Fruit fly (Drosophila melanogaster) whole organism, pupa: ENCODE data around the gene CG9312.

ENCODE experiments used
- CG10348 ChIP-seq: fragments of 200-800 bp; sonication (Bioruptor generic); IDR thresholded peaks from 2 replicates; pipeline ENCODE4 v1.3.6; 2022; ENCODE audit warnings: missing biosample characterization, missing genetic modification characterization
- CG12605 ChIP-seq: fragments of 200-800 bp; sonication (Bioruptor generic); IDR thresholded peaks from 2 replicates; pipeline ENCODE4 v1.3.6; 2022; ENCODE audit warnings: missing biosample characterization, missing genetic modification characterization
- CG13204 ChIP-seq: fragments of 200-800 bp; sonication (Bioruptor generic); optimal IDR thresholded peaks from 2 replicates; lab custom pipeline; 2018; ENCODE audit warnings: missing biosample characterization, mild to moderate bottlenecking, missing genetic modification characterization, moderate library complexity
- CG14655 ChIP-seq: fragments of 200-800 bp; sonication (Bioruptor generic); optimal IDR thresholded peaks from 3 replicates; lab custom pipeline; 2017; ENCODE audit warnings: mild to moderate bottlenecking, missing biosample characterization, missing genetic modification reagents, missing genetic modification characterization
- CG15710 ChIP-seq: fragments of 200-800 bp; sonication (Bioruptor generic); optimal IDR thresholded peaks from 2 replicates; lab custom pipeline; 2018; ENCODE audit warnings: missing biosample characterization, mild to moderate bottlenecking, missing genetic modification characterization, moderate library complexity
- CG17806 ChIP-seq: fragments of 200-800 bp; sonication (Bioruptor generic); optimal IDR thresholded peaks from 2 replicates; lab custom pipeline; 2018; ENCODE audit warnings: missing biosample characterization, mild to moderate bottlenecking, missing genetic modification characterization, moderate library complexity
- CG32121 ChIP-seq: fragments of 200-800 bp; sonication (Bioruptor generic); IDR thresholded peaks from 2 replicates; pipeline ENCODE4 v1.3.6; 2022; ENCODE audit warnings: missing biosample characterization, missing genetic modification characterization
- CG34367 ChIP-seq: fragments of 200-800 bp; sonication (Bioruptor generic); optimal IDR thresholded peaks from 2 replicates; lab custom pipeline; 2018; ENCODE audit warnings: missing biosample characterization, mild to moderate bottlenecking, missing genetic modification characterization
- CG4496 ChIP-seq: fragments of 200-800 bp; sonication (Bioruptor generic); IDR thresholded peaks from 3 replicates; pipeline ENCODE4 v1.3.6; 2022; ENCODE audit warnings: missing biosample characterization, missing genetic modification characterization
- CG8159 ChIP-seq: fragments of 200-800 bp; sonication (Bioruptor generic); optimal IDR thresholded peaks from 3 replicates; lab custom pipeline; 2018; ENCODE audit warnings: missing biosample characterization, mild to moderate bottlenecking, missing genetic modification characterization, moderate library complexity
- CG8301 ChIP-seq: fragments of 200-800 bp; sonication (Bioruptor generic); optimal IDR thresholded peaks from 2 replicates; lab custom pipeline; 2018; ENCODE audit warnings: missing biosample characterization, mild to moderate bottlenecking, missing genetic modification characterization
- CG9948 ChIP-seq: fragments of 200-800 bp; sonication (Bioruptor generic); optimal IDR thresholded peaks from 2 replicates; lab custom pipeline; 2018; ENCODE audit warnings: missing biosample characterization, mild to moderate bottlenecking, missing genetic modification characterization, moderate library complexity
- D1 ChIP-seq: fragments of 200-800 bp; sonication (Bioruptor generic); optimal IDR thresholded peaks from 2 replicates; lab custom pipeline; 2018; ENCODE audit warnings: missing biosample characterization, mild to moderate bottlenecking, missing genetic modification characterization, moderate library complexity
- EcR ChIP-seq: fragments of 200-800 bp; sonication (Bioruptor generic); optimal IDR thresholded peaks from 3 replicates; lab custom pipeline; 2019; ENCODE audit warnings: missing biosample characterization, missing genetic modification characterization, mild to moderate bottlenecking, moderate library complexity, missing genetic modification reagents
- Ets98B ChIP-seq: fragments of 200-800 bp; sonication (Bioruptor generic); IDR thresholded peaks from 2 replicates; pipeline ENCODE4 v1.3.6; 2022; ENCODE audit warnings: missing biosample characterization, missing genetic modification characterization
- Pif1A ChIP-seq: fragments of 200-800 bp; sonication (Bioruptor generic); optimal IDR thresholded peaks from 3 replicates; lab custom pipeline; 2016; ENCODE audit warnings: missing biosample characterization, missing genetic modification characterization
- Pif1B ChIP-seq: fragments of 200-800 bp; sonication (Bioruptor generic); optimal IDR thresholded peaks from 3 replicates; lab custom pipeline; 2016; ENCODE audit warnings: missing biosample characterization, missing genetic modification characterization
- Snoo ChIP-seq: fragments of 200-800 bp; sonication (Bioruptor generic); optimal IDR thresholded peaks from 3 replicates; lab custom pipeline; 2017; ENCODE audit warnings: missing biosample characterization, mild to moderate bottlenecking, missing genetic modification characterization, inconsistent platforms
- fd96Ca ChIP-seq: fragments of 200-800 bp; sonication (Bioruptor generic); IDR thresholded peaks from 3 replicates; pipeline ENCODE4 v1.3.6; 2022; ENCODE audit warnings: missing biosample characterization, missing genetic modification characterization
- gl ChIP-seq: fragments of 200-800 bp; sonication (Bioruptor generic); optimal IDR thresholded peaks from 2 replicates; lab custom pipeline; 2018; ENCODE audit warnings: missing biosample characterization, mild to moderate bottlenecking, missing genetic modification characterization
- rn ChIP-seq: fragments of 200-800 bp; sonication (Bioruptor generic); IDR thresholded peaks from 2 replicates; pipeline ENCODE4 v1.3.6; 2022; ENCODE audit warnings: missing biosample characterization, missing genetic modification characterization

CG9312 gene

DNA sequence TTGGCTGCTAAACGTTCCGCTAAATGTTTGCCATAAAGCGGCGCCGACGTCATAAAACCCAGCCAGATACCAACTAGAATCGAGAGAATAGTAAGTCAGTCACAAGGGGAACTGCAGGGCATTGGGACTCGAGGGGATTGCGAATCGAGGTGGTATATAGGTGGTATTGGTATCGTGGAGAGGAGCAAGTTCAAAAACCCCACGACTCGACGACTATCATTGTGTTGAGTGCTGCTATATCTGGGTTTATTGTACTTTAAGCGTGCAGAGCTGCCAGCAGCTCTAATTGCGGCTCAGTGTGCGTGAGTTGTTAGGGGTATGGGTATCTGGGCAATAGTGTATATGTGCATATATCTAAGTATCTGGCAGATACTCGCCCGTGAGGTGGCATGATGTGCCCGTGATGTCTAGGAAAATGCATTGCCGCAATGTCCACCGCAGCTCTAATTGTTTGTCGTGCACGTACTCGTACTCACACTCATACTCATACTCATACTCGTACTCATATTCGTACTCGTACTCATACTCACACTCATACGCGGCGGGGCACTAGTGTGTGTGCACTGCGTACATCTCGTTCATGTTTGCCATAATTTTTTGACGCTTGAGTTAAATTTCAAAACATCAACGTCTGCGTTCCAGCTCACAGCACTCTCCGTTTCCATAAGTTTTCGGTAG lies 40.6 kb downstream of the CG9312 start:
- TF ChIP-seq CG17806 (no peak), Pif1A (GFP tag; lab: Kevin White, UChicago) (no peak), Ets98B (peak; percentile 5; the same call in 1 of the 2 replicates), EcR (peak; percentile 92), Pif1B (GFP tag; lab: Kevin White, UChicago) (no peak), CG14655 (GFP tag; lab: Kevin White, UChicago) (no peak), fd96Ca (GFP tag; lab: Robert Waterston, UW) (no peak), Snoo (tag; lab: Kevin White, UChicago) (no peak), CG9948 (no peak), CG8159 (tag; lab: Kevin White, UChicago) (no peak), CG10348 (GFP tag; lab: Robert Waterston, UW) (no peak), CG15710 (tag; lab: Kevin White, UChicago) (no peak), CG13204 (GFP tag; lab: Kevin White, UChicago) (no peak), CG32121 (GFP tag; lab: Robert Waterston, UW) (no peak), CG4496 (GFP tag; lab: Robert Waterston, UW) (no peak), CG8301 (tag; lab: Kevin White, UChicago) (no peak)

DNA sequence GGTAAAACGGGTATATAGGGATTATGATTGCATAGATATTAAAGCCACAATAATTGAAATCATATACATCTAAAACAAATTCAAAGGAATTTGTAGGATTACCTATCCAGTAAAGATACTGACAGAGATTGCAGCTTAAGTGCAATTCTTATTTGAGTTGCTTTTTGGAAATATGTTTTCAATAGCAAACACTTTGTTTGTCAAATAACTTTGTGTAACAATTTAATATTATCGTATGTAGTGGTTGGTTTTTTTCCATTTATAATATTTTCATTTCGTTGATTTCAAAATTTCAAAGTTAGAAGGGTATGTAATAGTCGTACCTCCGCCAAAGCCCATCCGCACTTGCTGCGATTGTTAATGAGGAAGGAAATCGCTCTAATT lies 41.1 kb downstream of the CG9312 start:
- TF ChIP-seq Pif1A (GFP tag; lab: Kevin White, UChicago) (peak; percentile 60), CG4496 (GFP tag; lab: Robert Waterston, UW) (peak; percentile 35; the same call in 2 of the 3 replicates), rn (GFP tag; lab: Robert Waterston, UW) (no peak), CG15710 (tag; lab: Kevin White, UChicago) (peak; percentile 25), CG8301 (tag; lab: Kevin White, UChicago) (peak; percentile 61), CG34367 (tag; lab: Kevin White, UChicago) (peak; percentile 20), Snoo (tag; lab: Kevin White, UChicago) (peak; percentile 23), CG10348 (GFP tag; lab: Robert Waterston, UW) (no peak), CG12605 (GFP tag; lab: Robert Waterston, UW) (peak; percentile 54), Ets98B (no peak; the same call in 1 of the 2 replicates), gl (tag; lab: Kevin White, UChicago) (no peak), CG32121 (GFP tag; lab: Robert Waterston, UW) (peak; percentile 49), CG17806 (peak; percentile 21), CG9948 (peak; percentile 51), CG13204 (GFP tag; lab: Kevin White, UChicago) (no peak), D1 (no peak), EcR (no peak), CG14655 (GFP tag; lab: Kevin White, UChicago) (peak; percentile 78), fd96Ca (GFP tag; lab: Robert Waterston, UW) (no peak), CG8159 (tag; lab: Kevin White, UChicago) (peak; percentile 34), Pif1B (GFP tag; lab: Kevin White, UChicago) (peak; percentile 39)

DNA sequence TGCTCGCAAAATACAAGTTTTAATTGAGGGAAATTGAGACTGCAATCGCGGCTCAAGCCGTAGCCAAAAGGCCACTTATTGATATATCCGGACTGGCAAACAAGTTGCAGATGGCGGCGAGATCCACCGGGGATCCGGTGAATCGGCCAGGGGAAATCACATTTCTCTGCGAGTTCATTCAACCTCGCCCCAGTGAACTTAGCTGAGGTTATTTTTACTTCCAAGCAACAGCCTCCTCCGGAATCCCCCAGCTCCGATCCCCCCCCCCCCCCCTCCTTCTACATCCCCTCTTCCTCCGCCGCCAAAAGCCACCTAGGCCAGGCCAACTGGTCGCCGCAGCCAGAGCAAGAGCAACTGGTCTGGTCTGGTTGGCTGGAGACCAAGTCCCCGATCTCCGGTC lies 41.8 kb downstream of the CG9312 start:
- TF ChIP-seq Ets98B (no peak), CG4496 (GFP tag; lab: Robert Waterston, UW) (no peak), CG14655 (GFP tag; lab: Kevin White, UChicago) (no peak), Snoo (tag; lab: Kevin White, UChicago) (no peak), CG34367 (tag; lab: Kevin White, UChicago) (no peak), EcR (peak; percentile 97), CG10348 (GFP tag; lab: Robert Waterston, UW) (no peak)
- TF ChIP-seq, all 21 proteins: peak for 1

DNA sequence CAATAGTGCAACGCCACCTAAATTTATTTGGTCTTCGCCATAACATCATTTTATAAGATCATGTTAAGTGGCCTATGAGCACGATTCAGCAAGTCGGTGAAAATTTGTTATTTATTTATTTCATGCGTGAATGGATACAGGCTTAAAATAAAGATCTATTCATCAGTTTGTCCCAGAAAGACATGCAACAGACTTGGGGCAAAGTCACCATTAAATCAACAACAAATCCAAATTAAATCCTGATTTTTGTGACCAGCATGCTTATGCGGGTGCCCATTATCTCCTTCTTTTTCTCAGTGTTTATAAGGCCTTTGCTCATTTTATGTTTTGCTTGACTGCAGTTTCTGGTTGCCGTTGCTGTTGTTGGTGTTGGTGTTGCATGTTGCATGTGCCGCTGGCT lies 42.4 kb downstream of the CG9312 start:
- TF ChIP-seq Ets98B (peak; percentile 29; the same call in 1 of the 2 replicates), gl (tag; lab: Kevin White, UChicago) (no peak), CG17806 (no peak), EcR (no peak), CG32121 (GFP tag; lab: Robert Waterston, UW) (no peak), CG8301 (tag; lab: Kevin White, UChicago) (peak; percentile 70), CG9948 (peak; percentile 53), D1 (no peak), Pif1A (GFP tag; lab: Kevin White, UChicago) (peak; percentile 60), CG10348 (GFP tag; lab: Robert Waterston, UW) (no peak), CG12605 (GFP tag; lab: Robert Waterston, UW) (no peak), Pif1B (GFP tag; lab: Kevin White, UChicago) (peak; percentile 54), fd96Ca (GFP tag; lab: Robert Waterston, UW) (no peak), CG15710 (tag; lab: Kevin White, UChicago) (peak; percentile 37), CG13204 (GFP tag; lab: Kevin White, UChicago) (no peak), CG34367 (tag; lab: Kevin White, UChicago) (peak; percentile 16), Snoo (tag; lab: Kevin White, UChicago) (peak; percentile 17), CG4496 (GFP tag; lab: Robert Waterston, UW) (0 out of 3 replicates have a peak, but pooled peaks have one; percentile 5), rn (GFP tag; lab: Robert Waterston, UW) (0 out of 2 replicates have a peak, but pooled peaks have one; percentile 15), CG8159 (tag; lab: Kevin White, UChicago) (peak; percentile 40), CG14655 (GFP tag; lab: Kevin White, UChicago) (peak; percentile 80)

DNA sequence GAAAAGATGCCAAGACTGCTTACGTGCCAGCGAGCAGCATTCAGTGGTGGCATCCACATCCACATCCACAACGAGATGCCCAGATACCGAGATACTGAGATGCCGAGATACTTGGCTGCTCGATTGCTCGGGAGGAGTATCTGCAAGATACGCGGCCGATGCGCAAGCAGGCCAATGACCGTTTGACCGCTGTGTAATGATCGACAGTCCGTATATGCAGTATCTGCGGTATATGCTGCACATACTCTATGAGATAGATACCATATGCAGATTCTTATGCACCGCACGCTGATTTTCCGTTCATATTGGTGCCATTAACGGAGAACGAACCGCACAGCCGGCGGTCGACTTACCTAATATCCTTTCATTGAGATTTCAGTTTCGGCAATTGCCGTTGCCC lies 43.7 kb downstream of the CG9312 start:
- peak; percentile 51 for TF ChIP-seq EcR
- TF ChIP-seq Pif1B (GFP tag; lab: Kevin White, UChicago), result no peak
